Worm (Caenorhabditis elegans): Measurements from ENCODE around the gene pudl-2.

DNA sequence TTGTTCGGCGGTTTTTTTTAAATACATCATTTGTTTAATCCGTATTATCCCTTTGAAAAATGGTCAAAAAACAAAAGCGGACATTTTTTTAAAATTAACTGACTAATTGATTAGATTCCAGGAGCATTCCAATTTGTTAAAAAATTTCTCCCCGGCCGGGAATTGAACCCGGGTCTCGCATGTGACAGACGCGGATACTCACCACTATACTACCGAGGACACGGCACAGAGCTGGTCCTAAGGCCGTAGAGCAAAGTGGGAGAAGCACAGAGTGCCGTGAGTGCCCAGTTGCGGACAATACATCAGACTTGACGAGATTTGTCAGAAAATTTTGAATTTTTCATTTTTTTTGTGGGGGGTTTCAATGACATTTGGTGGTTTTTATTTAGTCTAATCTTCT is 33.6 kb upstream of the pudl-2 start:
- TF ChIP-seq dmd-6 (GFP tag; IDR thresholded peaks at IDR 0.05), result peak; percentile 36; the same call in 1 of the 2 replicates
- no peak for TF ChIP-seq jun-1 (tag; optimal IDR thresholded peaks at IDR 0.05)
- peak; percentile 23 for TF ChIP-seq F49E8.2 (tag; optimal IDR thresholded peaks at IDR 0.05; ENCODE audit: borderline replicate concordance)

Data from whole organism, L4 larva.